Fruit fly (Drosophila melanogaster) whole organism, wandering third instar larva: ENCODE data around the gene Sfxn2.

Source experiments
- Dfd ChIP-seq: fragments of >200 bp; optimal IDR thresholded peaks from 2 replicates; lab custom pipeline; 2017; ENCODE audit warnings: missing biosample characterization, missing genetic modification characterization
- Hnf4 ChIP-seq: fragments of 200-800 bp; sonication (Bioruptor generic); optimal IDR thresholded peaks from 2 replicates; lab custom pipeline; 2016; ENCODE audit warnings: missing biosample characterization, mild to moderate bottlenecking, missing genetic modification characterization
- Jra ChIP-seq: sonication (Bioruptor generic); optimal IDR thresholded peaks from 2 replicates; lab custom pipeline; 2016; ENCODE audit warnings: missing biosample characterization, missing genetic modification characterization
- N ChIP-seq: fragments of >200 bp; optimal IDR thresholded peaks from 2 replicates; lab custom pipeline; 2018; ENCODE audit warnings: missing biosample characterization, missing external identifiers, missing genetic modification characterization
- dsf ChIP-seq: sonication (Bioruptor generic); optimal IDR thresholded peaks from 2 replicates; lab custom pipeline; 2016; ENCODE audit warnings: missing biosample characterization, missing genetic modification characterization, borderline replicate concordance
- rgr ChIP-seq: fragments of 200-800 bp; sonication (Bioruptor generic); optimal IDR thresholded peaks from 3 replicates; lab custom pipeline; 2016; ENCODE audit warnings: missing biosample characterization, mild to moderate bottlenecking, missing genetic modification characterization
- sage ChIP-seq: fragments of 200-800 bp; sonication (Bioruptor generic); optimal IDR thresholded peaks from 2 replicates; lab custom pipeline; 2016; ENCODE audit warnings: missing biosample characterization, mild to moderate bottlenecking, missing genetic modification characterization

Gene Sfxn2

dm6 chr3L:19100188-19100587 is 37.2 kb downstream of the Sfxn2 start, which contains the start of gene Gem2:
Gene Gem2, minus strand, starts transcription at chr3L:19100363.
- TF ChIP-seq dsf (GFP tag; lab: Kevin White, UChicago) (no peak), rgr (no peak), N (GFP tag; lab: Kevin White, UChicago) (no peak), Hnf4 (GFP tag; lab: Kevin White, UChicago) (no peak), Dfd (no peak), Jra (no peak), sage (GFP tag; lab: Kevin White, UChicago) (no peak)
